Worm (Caenorhabditis elegans) whole organism, dauer: ENCODE measurements around the gene M03C11.3.
"Not testable (repeated sequence)": the region's sequence is repeated elsewhere in the genome, so short reads cannot be mapped to it uniquely, and the experiment has no call there.

Source experiments
- unc-62 ChIP-seq: sonication (generic microtip); optimal IDR thresholded peaks from 2 replicates; lab custom pipeline; 2017; ENCODE audit warnings: missing biosample characterization, missing genetic modification reagents, missing genetic modification characterization

Gene M03C11.3

ce11 chrIII:10391628-10392027 is 13.2 kb upstream of the M03C11.3 start, which contains the start of gene M03C11.9:
M03C11.9 (minus strand) TSS chrIII:10391728.
- TF ChIP-seq unc-62 (GFP tag; lab: Kevin White, UChicago): no peak

- TF ChIP-seq unc-62 (GFP tag; lab: Kevin White, UChicago): no peak
Observed at ce11 chrIII:10395990-10396389, 8.9 kb upstream of the M03C11.3 start, which contains the start of gene M03C11.1. M03C11.1 (minus strand) TSS chrIII:10396090.

- TF ChIP-seq unc-62 (GFP tag; lab: Kevin White, UChicago): no peak
Observed at ce11 chrIII:10396891-10397502, 7.9 kb upstream of the M03C11.3 start.

- TF ChIP-seq unc-62 (GFP tag; lab: Kevin White, UChicago): no peak
Observed at ce11 chrIII:10398919-10399318, 6.0 kb upstream of the M03C11.3 start.

ce11 chrIII:10407198-10407663 is 2.4 kb downstream of the M03C11.3 start, which contains the start of gene hat-1:
hat-1 (minus strand) TSS chrIII:10407248.
- no peak for TF ChIP-seq unc-62 (GFP tag; lab: Kevin White, UChicago)

ce11 chrIII:10415822-10416221 is 11.0 kb downstream of the M03C11.3 start, which contains the start of gene ymel-1:
ymel-1 (plus strand) TSS chrIII:10416139.
- TF ChIP-seq unc-62 (GFP tag; lab: Kevin White, UChicago): no peak

ce11 chrIII:10421680-10422079 is 16.8 kb downstream of the M03C11.3 start:
- no peak for TF ChIP-seq unc-62 (GFP tag; lab: Kevin White, UChicago)

- TF ChIP-seq unc-62 (GFP tag; lab: Kevin White, UChicago): no peak
Observed at ce11 chrIII:10423906-10424305, 19.0 kb downstream of the M03C11.3 start, which contains the start of gene M03C11.6. M03C11.6 (minus strand) TSS chrIII:10424006.

- TF ChIP-seq unc-62 (GFP tag; lab: Kevin White, UChicago): no peak
Observed at ce11 chrIII:10427882-10428281, 23.0 kb downstream of the M03C11.3 start, which contains the start of gene prp-3. prp-3 (minus strand) TSS chrIII:10427982.

ce11 chrIII:10432104-10432503 is 27.2 kb downstream of the M03C11.3 start:
- TF ChIP-seq unc-62 (GFP tag; lab: Kevin White, UChicago): no peak

ce11 chrIII:10435938-10436842 is 31.3 kb downstream of the M03C11.3 start, which contains the start of the genes smrd-1 and enu-3.1:
smrd-1 (minus strand) TSS chrIII:10435988.
enu-3.1 (plus strand) TSS chrIII:10436276.
- TF ChIP-seq unc-62 (GFP tag; lab: Kevin White, UChicago): not testable (repeated sequence)

- TF ChIP-seq unc-62 (GFP tag; lab: Kevin White, UChicago): not testable (repeated sequence)
Observed at ce11 chrIII:10438780-10439179, 33.9 kb downstream of the M03C11.3 start, which contains the start of gene H04D03.6. H04D03.6 (minus strand) TSS chrIII:10438880.

ce11 chrIII:10442355-10443140 is 37.7 kb downstream of the M03C11.3 start, which contains the start of the genes H04D03.2 and ecps-2:
H04D03.2 (minus strand) TSS chrIII:10442405.
ecps-2 (plus strand) TSS chrIII:10443090.
- no peak for TF ChIP-seq unc-62 (GFP tag; lab: Kevin White, UChicago)

- no peak for TF ChIP-seq unc-62 (GFP tag; lab: Kevin White, UChicago)
Observed at ce11 chrIII:10446730-10447129, 41.9 kb downstream of the M03C11.3 start, which contains the start of gene H04D03.7. H04D03.7 (minus strand) TSS chrIII:10446830.

ce11 chrIII:10451012-10451411 is 46.1 kb downstream of the M03C11.3 start, which contains the start of gene H04D03.4:
H04D03.4 (minus strand) TSS chrIII:10451112.
- no peak for TF ChIP-seq unc-62 (GFP tag; lab: Kevin White, UChicago)
